Worm (Caenorhabditis elegans): ENCODE data around the gene dvc-1.

Gene dvc-1

DNA sequence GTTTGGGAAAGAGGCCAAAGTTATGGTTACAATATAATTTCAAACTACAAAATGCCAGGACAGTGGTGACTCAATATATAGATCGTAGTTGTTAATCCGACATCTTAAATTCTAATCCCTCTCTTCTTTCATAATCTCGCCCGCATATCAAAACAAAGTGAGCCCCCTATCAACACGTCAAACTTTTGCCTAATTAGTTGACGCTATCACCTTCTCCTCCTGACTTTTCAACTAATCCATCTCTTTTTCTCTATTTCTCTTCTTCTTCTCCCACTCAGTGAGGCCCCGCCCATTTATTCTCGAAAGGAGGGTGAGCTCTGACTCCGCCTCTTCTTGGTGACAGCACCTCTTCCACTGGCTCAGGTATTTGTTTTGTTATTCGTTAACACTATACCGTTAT, 27.8 kb downstream of the dvc-1 start:
- TF ChIP-seq C08G9.2 (tag; optimal IDR thresholded peaks at IDR 0.05) (no peak), nhr-232 (tag; optimal IDR thresholded peaks at IDR 0.05) (no peak), odd-2 (tag; optimal IDR thresholded peaks at IDR 0.05) (no peak), dve-1 (tag; optimal IDR thresholded peaks at IDR 0.05) (no peak), sox-4 (tag; optimal IDR thresholded peaks at IDR 0.05) (no peak), ceh-6 (GFP tag; optimal IDR thresholded peaks at IDR 0.05) (no peak), elt-4 (tag; optimal IDR thresholded peaks at IDR 0.05) (no peak), ceh-19 (GFP tag; optimal IDR thresholded peaks at IDR 0.05) (no peak), ceh-45 (GFP tag; IDR thresholded peaks at IDR 0.05) (no peak), ceh-34 (tag; optimal IDR thresholded peaks at IDR 0.05) (no peak), ceh-14 (tag; optimal IDR thresholded peaks at IDR 0.05) (no peak), pax-1 (tag; optimal IDR thresholded peaks at IDR 0.05) (no peak), pha-2 (tag; optimal IDR thresholded peaks at IDR 0.05) (no peak), ceh-24 (tag; optimal IDR thresholded peaks at IDR 0.05) (no peak), madf-2 (tag; optimal IDR thresholded peaks at IDR 0.05) (no peak), ztf-16 (tag; optimal IDR thresholded peaks at IDR 0.05) (no peak), pha-4 (tag; optimal IDR thresholded peaks at IDR 0.05) (no peak), ceh-48 (tag; optimal IDR thresholded peaks at IDR 0.05) (no peak), pros-1 (tag; optimal IDR thresholded peaks at IDR 0.05) (no peak), Y22D7AL.16 (tag; optimal IDR thresholded peaks at IDR 0.05) (no peak)

DNA sequence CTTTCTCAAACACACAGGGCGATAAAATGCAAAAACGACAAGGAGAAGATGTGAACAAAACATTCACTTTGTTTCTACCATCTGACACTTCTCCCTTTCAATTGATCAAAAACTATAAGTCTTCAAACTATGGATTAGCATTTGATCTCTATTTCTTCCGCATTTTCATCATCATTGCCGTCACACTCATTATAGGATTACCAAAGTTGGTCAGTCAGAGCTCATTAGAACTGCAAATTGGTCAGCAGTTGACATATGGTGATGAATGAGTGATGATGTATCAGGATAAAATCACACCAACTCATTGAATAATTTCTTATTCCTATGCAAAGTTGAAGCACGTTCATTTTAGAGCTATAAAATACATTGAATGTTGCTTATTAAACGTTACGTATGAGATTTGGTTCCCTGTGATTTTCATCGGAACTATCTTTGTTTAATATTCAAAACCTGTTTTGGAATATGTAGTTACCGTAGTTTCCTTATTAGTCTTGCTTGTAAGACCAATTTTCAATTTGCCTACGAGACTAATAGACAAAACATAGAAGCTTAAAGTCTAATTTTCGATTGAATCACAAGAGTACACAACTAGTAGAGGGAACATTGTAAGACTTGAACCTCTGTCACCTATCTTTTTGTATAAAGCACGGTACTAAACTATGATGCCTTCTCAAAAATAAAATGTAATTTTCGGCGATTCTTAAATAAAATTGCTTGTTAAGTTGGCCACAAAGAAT, 29.5 kb downstream of the dvc-1 start:
- TF ChIP-seq pha-4 (tag; optimal IDR thresholded peaks at IDR 0.05): no peak
- no peak for TF ChIP-seq npax-4 (tag; optimal IDR thresholded peaks at IDR 0.05)
- TF ChIP-seq unc-42 (tag; optimal IDR thresholded peaks at IDR 0.05): no peak
- TF ChIP-seq unc-3 (GFP tag; conservative IDR thresholded peaks at IDR 0.05): no peak
- no peak for TF ChIP-seq unc-3 (tag; optimal IDR thresholded peaks at IDR 0.05)
- TF ChIP-seq fkh-6 (tag; optimal IDR thresholded peaks at IDR 0.05): no peak
- TF ChIP-seq hlh-8 (tag; optimal IDR thresholded peaks at IDR 0.05): no peak
- TF ChIP-seq sox-2 (GFP tag; IDR thresholded peaks at IDR 0.05): no peak
- no peak for TF ChIP-seq ceh-24 (tag; optimal IDR thresholded peaks at IDR 0.05)
- TF ChIP-seq hlh-15 (tag; optimal IDR thresholded peaks at IDR 0.05): no peak
- TF ChIP-seq Y22D7AL.16 (tag; optimal IDR thresholded peaks at IDR 0.05): no peak
- no peak for TF ChIP-seq C08G9.2 (tag; optimal IDR thresholded peaks at IDR 0.05)
- TF ChIP-seq lin-11 (tag; optimal IDR thresholded peaks at IDR 0.05): no peak
- TF ChIP-seq pag-3 (tag; optimal IDR thresholded peaks at IDR 0.05; ENCODE audit: borderline replicate concordance): no peak
- no peak for TF ChIP-seq mec-3 (tag; optimal IDR thresholded peaks at IDR 0.05; ENCODE audit: borderline replicate concordance)
- no peak for TF ChIP-seq ceh-48 (tag; optimal IDR thresholded peaks at IDR 0.05)
- no peak for TF ChIP-seq ceh-30 (tag; optimal IDR thresholded peaks at IDR 0.05)

DNA sequence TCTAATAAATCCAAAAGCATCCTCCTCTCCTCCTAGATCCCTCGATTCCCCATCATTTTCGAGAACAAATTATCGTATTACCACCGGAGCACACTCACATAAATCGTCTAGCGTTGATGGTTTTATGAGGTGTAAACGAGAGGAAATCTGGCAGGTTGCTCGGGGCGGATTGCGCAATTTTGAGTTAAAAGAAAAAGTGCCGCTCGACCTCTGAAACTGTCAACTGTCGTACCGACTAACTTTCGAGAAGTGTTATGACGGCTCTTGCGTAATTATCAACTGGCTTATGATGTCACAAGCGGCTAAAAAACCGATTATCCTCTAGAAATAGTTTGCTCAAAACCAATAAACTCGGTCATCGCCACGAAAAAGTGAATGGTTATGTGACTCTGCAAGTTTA, 32.7 kb downstream of the dvc-1 start:
- TF ChIP-seq lin-11 (tag; optimal IDR thresholded peaks at IDR 0.05) (no peak), che-1 (tag; optimal IDR thresholded peaks at IDR 0.05) (no peak), ceh-19 (GFP tag; optimal IDR thresholded peaks at IDR 0.05) (no peak), ceh-30 (tag; optimal IDR thresholded peaks at IDR 0.05) (no peak), ceh-18 (tag; optimal IDR thresholded peaks at IDR 0.05) (no peak), unc-42 (tag; optimal IDR thresholded peaks at IDR 0.05) (no peak), lim-6 (tag; optimal IDR thresholded peaks at IDR 0.05) (no peak), unc-55 (GFP tag; optimal IDR thresholded peaks at IDR 0.05) (no peak), pqm-1 (tag; optimal IDR thresholded peaks at IDR 0.05) (no peak), eyg-1 (tag; optimal IDR thresholded peaks at IDR 0.05) (no peak), ceh-31 (tag; optimal IDR thresholded peaks at IDR 0.05) (no peak), syd-9 (tag; optimal IDR thresholded peaks at IDR 0.05) (no peak), pax-1 (tag; optimal IDR thresholded peaks at IDR 0.05) (no peak), K02D7.2 (tag; optimal IDR thresholded peaks at IDR 0.05) (no peak), ceh-45 (GFP tag; IDR thresholded peaks at IDR 0.05) (no peak), hlh-13 (GFP tag; optimal IDR thresholded peaks at IDR 0.05) (no peak), sox-2 (GFP tag; IDR thresholded peaks at IDR 0.05) (no peak), dve-1 (tag; optimal IDR thresholded peaks at IDR 0.05) (no peak), unc-86 (tag; optimal IDR thresholded peaks at IDR 0.05) (no peak)
